Worm (Caenorhabditis elegans) whole organism, L4/young adult: ENCODE measurements around the gene H04M03.11.

Source experiments
- W03F9.2 ChIP-seq: fragments of 150-350 bp; optimal IDR thresholded peaks from 2 replicates; lab custom pipeline; 2014; ENCODE audit warnings: missing biosample characterization, missing genetic modification characterization
- dao-5 ChIP-seq: sonication (generic microtip); optimal IDR thresholded peaks from 2 replicates; lab custom pipeline; 2016; ENCODE audit warnings: missing genotype, missing genetic modification characterization, moderate library complexity, missing compliant biosample characterization

DNA sequence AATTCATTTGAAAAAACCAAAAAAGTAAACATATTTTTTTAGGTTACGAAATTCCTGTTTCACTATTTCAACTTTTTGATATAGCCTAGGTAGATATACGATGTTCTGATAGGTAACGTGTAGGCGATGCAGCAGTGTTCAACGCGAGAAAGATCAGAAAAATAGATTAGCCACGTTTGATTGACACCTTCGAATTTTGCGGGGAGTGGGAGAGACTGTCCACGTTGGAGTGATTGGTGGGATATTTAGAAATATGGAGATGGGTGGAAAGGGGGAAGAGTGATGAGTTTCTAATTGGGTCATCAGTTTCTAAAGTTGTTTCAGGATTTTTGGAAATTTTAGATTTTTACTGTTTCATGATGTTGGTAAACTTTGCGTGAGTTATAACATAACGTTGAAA, 38.7 kb upstream of the H04M03.11 start:
- TF ChIP-seq W03F9.2 (tag; lab: Kevin White, UChicago) (no peak), dao-5 (tag; lab: Kevin White, UChicago) (no peak)
